Worm (Caenorhabditis elegans): ENCODE results near the gene popl-5.

The popl-5 gene

ce11 chrIII:11496496-11496895, 9.4 kb upstream of the popl-5 start, which contains the start of gene Y66D12A.24 (continued):
- TF ChIP-seq efl-1 (GFP tag; optimal IDR thresholded peaks at IDR 0.05) (no peak), xnd-1 (tag; optimal IDR thresholded peaks at IDR 0.05) (no peak), egrh-3 (GFP tag; IDR thresholded peaks at IDR 0.05) (peak; percentile 59), cebp-1 (GFP tag; IDR thresholded peaks at IDR 0.05) (no peak), cebp-1 (tag; optimal IDR thresholded peaks at IDR 0.05) (peak; percentile 53), unc-62 (GFP tag; optimal IDR thresholded peaks at IDR 0.05) (peak; percentile 7), K11D2.4 (GFP tag; IDR thresholded peaks at IDR 0.05) (no peak), sdz-38 (tag; optimal IDR thresholded peaks at IDR 0.05) (no peak)

ce11 chrIII:11492489-11492888, 5.3 kb upstream of the popl-5 start:
- TF ChIP-seq dox-1 (GFP tag; IDR thresholded peaks at IDR 0.05) = no peak
- TF ChIP-seq somi-1 (GFP tag; optimal IDR thresholded peaks at IDR 0.05) = no peak
- TF ChIP-seq K12H6.12 (tag; optimal IDR thresholded peaks at IDR 0.05) = no peak
- TF ChIP-seq tlf-1 (GFP tag; optimal IDR thresholded peaks at IDR 0.05) = no peak
- no peak for TF ChIP-seq F49E8.2 (tag; optimal IDR thresholded peaks at IDR 0.05; ENCODE audit: insufficient read depth)
- TF ChIP-seq cebp-2 (GFP tag; IDR thresholded peaks at IDR 0.05) = no peak
- TF ChIP-seq hlh-26 (GFP tag; conservative IDR thresholded peaks at IDR 0.05) = no peak
- TF ChIP-seq lin-40 (tag; optimal IDR thresholded peaks at IDR 0.05) = no peak
- no peak for TF ChIP-seq mes-4 (tag; optimal IDR thresholded peaks at IDR 0.05)
- no peak for TF ChIP-seq gei-17 (GFP tag; optimal IDR thresholded peaks at IDR 0.05)
- no peak for TF ChIP-seq aptf-2 (GFP tag; conservative IDR thresholded peaks at IDR 0.05)
- TF ChIP-seq zfh-2 (GFP tag; conservative IDR thresholded peaks at IDR 0.05) = no peak
- TF ChIP-seq dpl-1 (GFP tag; optimal IDR thresholded peaks at IDR 0.05) = no peak
- TF ChIP-seq ztf-28 (GFP tag; IDR thresholded peaks at IDR 0.05) = no peak
- no peak for TF ChIP-seq nhr-179 (tag; optimal IDR thresholded peaks at IDR 0.05)
- TF ChIP-seq F39B2.1 (GFP tag; IDR thresholded peaks at IDR 0.05) = no peak
- no peak for TF ChIP-seq mcd-1 (GFP tag; IDR thresholded peaks at IDR 0.05)
- no peak for TF ChIP-seq zim-3 (tag; optimal IDR thresholded peaks at IDR 0.05)

DNA sequence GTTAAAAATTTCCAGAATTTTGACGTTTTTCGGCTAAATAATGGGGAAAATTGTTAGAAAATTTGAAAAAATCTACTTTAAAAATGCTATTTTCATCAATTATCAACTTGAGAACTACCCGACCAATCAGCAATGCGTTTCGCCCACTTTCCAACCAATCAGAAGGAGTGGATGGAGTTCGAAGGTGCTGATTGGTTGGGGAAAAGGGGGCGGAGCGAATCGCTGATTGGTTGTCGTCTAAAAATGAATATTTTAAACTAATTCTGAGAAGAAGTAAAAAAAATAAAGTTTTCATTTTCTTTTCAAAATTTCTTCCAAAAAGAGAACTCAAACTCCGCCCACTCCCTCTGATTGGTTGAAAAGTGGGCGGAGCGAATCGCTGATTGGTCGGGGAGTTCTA, 3.1 kb upstream of the popl-5 start:
- TF ChIP-seq mel-28 (tag; optimal IDR thresholded peaks at IDR 0.05; ENCODE audit: borderline replicate concordance) = no peak
- TF ChIP-seq nfyb-1 (GFP tag; IDR thresholded peaks at IDR 0.05) = peak; percentile 72; the same call in 1 of the 2 replicates
- TF ChIP-seq snpc-1.1 (tag; optimal IDR thresholded peaks at IDR 0.05; ENCODE audit: insufficient read depth) = no peak
- TF ChIP-seq T26A5.8 (tag; optimal IDR thresholded peaks at IDR 0.05) = no peak
- TF ChIP-seq F49E8.2 (tag; optimal IDR thresholded peaks at IDR 0.05; ENCODE audit: insufficient read depth) = no peak
- TF ChIP-seq madf-6 (GFP tag; IDR thresholded peaks at IDR 0.05) = no peak

DNA sequence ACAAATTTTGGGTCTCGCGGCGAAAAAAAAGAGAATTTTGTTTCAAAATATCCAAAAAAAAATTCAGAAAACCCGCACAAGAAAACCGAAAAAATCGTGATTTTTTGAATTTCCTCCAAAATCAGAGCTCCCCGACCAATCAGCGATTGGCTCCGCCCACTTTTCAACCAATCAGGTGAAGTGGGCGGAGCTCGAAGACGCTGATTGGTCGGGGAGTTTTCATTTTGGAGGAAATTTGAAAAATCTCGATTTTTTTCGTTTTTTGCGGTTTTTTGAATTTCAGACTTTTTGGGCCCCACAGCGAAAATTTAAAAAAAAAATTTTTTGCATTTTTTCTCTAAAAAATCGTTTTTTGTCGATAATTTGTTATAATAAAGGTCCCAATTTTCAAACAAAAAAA, 2.5 kb upstream of the popl-5 start:
- TF ChIP-seq snpc-1.1 (tag; optimal IDR thresholded peaks at IDR 0.05; ENCODE audit: insufficient read depth) = no peak
- no peak for TF ChIP-seq egl-18 (GFP tag; IDR thresholded peaks at IDR 0.05)
- no peak for TF ChIP-seq lin-26 (GFP tag; IDR thresholded peaks at IDR 0.05)
- no peak for TF ChIP-seq atf-7 (tag; optimal IDR thresholded peaks at IDR 0.05)
- TF ChIP-seq C17E4.6 (GFP tag; IDR thresholded peaks at IDR 0.05) = no peak
- TF ChIP-seq Y67H2A.10 (GFP tag; conservative IDR thresholded peaks at IDR 0.05) = no peak
- no peak for TF ChIP-seq nhr-80 (tag; optimal IDR thresholded peaks at IDR 0.05)
- TF ChIP-seq efl-1 (GFP tag; optimal IDR thresholded peaks at IDR 0.05) = no peak
- no peak for TF ChIP-seq lag-1 (GFP tag; IDR thresholded peaks at IDR 0.05)
- TF ChIP-seq attf-6 (GFP tag; IDR thresholded peaks at IDR 0.05) = no peak
- TF ChIP-seq sea-2 (GFP tag; IDR thresholded peaks at IDR 0.05) = no peak

Measured in whole organism, young adult.